Worm (Caenorhabditis elegans) whole organism, L4 larva: Measurements from ENCODE around the gene srz-24.

Source experiments
- D1046.2 ChIP-seq: fragments of 200-800 bp; sonication (Bioruptor generic); IDR thresholded peaks from 2 replicates; pipeline ENCODE4 v1.3.6; 2022; ENCODE audit warnings: missing genetic modification characterization, missing compliant biosample characterization
- ceh-82 ChIP-seq: sonication (generic microtip); optimal IDR thresholded peaks from 2 replicates; lab custom pipeline; 2017; ENCODE audit warnings: missing biosample characterization, missing genetic modification characterization
- mep-1 ChIP-seq: fragments of 150-350 bp; sonication (generic microtip); optimal IDR thresholded peaks from 3 replicates; lab custom pipeline; 2014; ENCODE audit warnings: missing biosample characterization, missing genetic modification characterization

DNA sequence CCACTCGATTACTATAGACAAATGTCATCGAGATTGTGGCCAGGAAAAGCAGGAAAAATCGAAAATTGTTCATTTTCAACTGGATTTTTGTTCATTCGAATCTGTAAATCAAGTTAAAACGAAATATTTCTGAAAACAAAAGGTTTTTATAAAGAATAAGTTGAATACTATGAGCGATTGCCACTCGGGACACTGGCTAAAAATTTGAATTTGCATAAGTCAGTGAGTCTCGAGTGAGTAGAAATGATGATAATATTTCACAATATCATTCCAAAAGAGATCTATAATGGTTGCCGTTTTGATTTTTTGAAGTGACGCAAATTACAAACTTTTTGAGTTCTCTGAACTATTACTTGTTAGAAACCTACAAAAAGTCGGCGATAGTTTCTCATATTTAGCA lies 39.6 kb upstream of the srz-24 start, which contains the start of gene T28H11.8:
- TF ChIP-seq D1046.2 (GFP tag; lab: Robert Waterston, UW) (no peak), mep-1 (no peak), ceh-82 (tag; lab: Kevin White, UChicago) (no peak)
